Worm (Caenorhabditis elegans): ENCODE measurements around the gene srx-134.

DNA sequence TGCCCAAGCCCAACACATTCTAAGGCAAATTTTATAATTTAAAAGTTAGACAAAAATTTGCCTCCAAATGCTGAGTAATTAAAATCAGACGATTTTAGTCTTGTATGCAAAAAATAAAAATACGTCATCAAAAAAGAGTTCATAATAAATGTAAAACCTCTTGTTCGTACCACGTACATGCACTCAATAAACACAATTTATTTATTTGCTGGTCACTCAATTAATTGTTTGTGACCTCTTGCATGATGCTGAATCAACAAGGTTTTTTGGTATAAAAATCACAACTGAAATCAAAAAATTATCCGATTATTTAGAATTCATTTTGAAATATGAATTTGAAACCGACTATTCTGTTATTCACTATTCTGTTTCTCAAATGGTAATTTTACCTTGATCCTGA is 6.1 kb downstream of the srx-134 start, which contains the start of gene hpx-2:
- no peak for TF ChIP-seq flt-1 (GFP tag; IDR thresholded peaks at IDR 0.05)
- no peak for TF ChIP-seq cog-1 (tag; optimal IDR thresholded peaks at IDR 0.05)
- TF ChIP-seq ztf-23 (GFP tag; IDR thresholded peaks at IDR 0.05), result no peak
- no peak for TF ChIP-seq klf-2 (GFP tag; conservative IDR thresholded peaks at IDR 0.05)

Measured in whole organism, midembryonic.